Worm (Caenorhabditis elegans): ENCODE measurements around the gene C06B8.2.

DNA sequence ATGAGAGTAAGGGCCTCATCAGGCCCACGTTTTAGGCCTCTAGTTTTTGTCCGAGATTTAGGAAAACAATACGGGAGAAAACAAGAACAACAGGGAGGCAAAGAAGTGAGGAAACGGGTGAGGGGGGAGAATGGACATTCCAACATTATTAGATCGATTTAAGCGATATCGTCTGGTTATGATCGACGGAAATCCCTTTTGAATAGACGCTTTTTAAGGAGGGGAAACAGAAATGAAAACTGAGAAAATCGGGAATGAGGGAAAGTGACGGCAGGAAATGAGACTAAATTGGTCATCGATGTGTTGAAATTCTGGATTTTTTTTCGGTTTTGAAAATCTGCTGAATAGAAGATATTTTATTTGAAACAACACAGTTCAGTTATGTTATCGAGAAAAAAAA is 14.1 kb downstream of the C06B8.2 start, which contains the start of gene rocf-1:
- TF ChIP-seq ztf-25 (GFP tag; IDR thresholded peaks at IDR 0.05), result no peak
- no peak for TF ChIP-seq F22D6.2 (tag; optimal IDR thresholded peaks at IDR 0.05)

Measured in whole organism, young adult.